Fruit fly (Drosophila melanogaster) whole organism, embryonic: ENCODE measurements around the gene CG13247.

Source experiments
- CG17829 ChIP-seq: fragments of 200-800 bp; optimal IDR thresholded peaks from 2 replicates; lab custom pipeline; 2019; ENCODE audit warnings: missing biosample characterization, mild to moderate bottlenecking, missing genetic modification characterization, moderate library complexity
- CG2120 ChIP-seq: fragments of 200-800 bp; sonication (Bioruptor generic); optimal IDR thresholded peaks from 3 replicates; lab custom pipeline; 2016; ENCODE audit warnings: missing biosample characterization, missing genetic modification characterization
- CG7357 ChIP-seq: fragments of 200-800 bp; sonication (Bioruptor generic); IDR thresholded peaks from 3 replicates; pipeline ENCODE4 v1.3.6; 2022; ENCODE audit warnings: missing biosample characterization, missing genetic modification characterization
- fru ChIP-seq: fragments of >200 bp; optimal IDR thresholded peaks from 2 replicates; lab custom pipeline; 2017
- row ChIP-seq: fragments of 200-800 bp; sonication (Bioruptor generic); IDR thresholded peaks from 3 replicates; pipeline ENCODE4 v1.3.6; 2022; ENCODE audit warnings: missing biosample characterization, missing genetic modification characterization

dm6 chr3L:20413304-20413703 lies 43.2 kb downstream of the CG13247 start, which contains the start of gene zye:
- no peak for TF ChIP-seq CG2120 (GFP tag; lab: Kevin White, UChicago)
- no peak for TF ChIP-seq CG7357 (GFP tag; lab: Robert Waterston, UW)
- no peak for TF ChIP-seq row
- TF ChIP-seq CG17829: no peak
- no peak for TF ChIP-seq fru (lab: Kevin White, UChicago)
